Worm (Caenorhabditis elegans) whole organism, L4/young adult: ENCODE measurements around the gene Y55F3BR.11.

Experiments used
- dao-5 ChIP-seq: sonication (generic microtip); optimal IDR thresholded peaks from 2 replicates; lab custom pipeline; 2016; ENCODE audit warnings: missing genotype, missing genetic modification characterization, moderate library complexity, missing compliant biosample characterization
- him-1 ChIP-seq: sonication (generic microtip); optimal IDR thresholded peaks from 2 replicates; lab custom pipeline; 2016; ENCODE audit warnings: missing genotype, missing genetic modification reagents, missing genetic modification characterization, missing compliant biosample characterization

- no peak for TF ChIP-seq dao-5 (tag; lab: Kevin White, UChicago)
- no peak for TF ChIP-seq him-1
Observed at ce11 chrIV:860810-861209, 5.8 kb downstream of the Y55F3BR.11 start.
